Worm (Caenorhabditis elegans) whole organism, late embryonic: Measurements from ENCODE around the gene D1054.9.

ENCODE experiments used
- C38D4.7 ChIP-seq: fragments of 200-800 bp; sonication (Bioruptor generic); optimal IDR thresholded peaks from 2 replicates; lab custom pipeline; 2018; ENCODE audit warnings: mild to moderate bottlenecking, missing genetic modification characterization, moderate library complexity, missing compliant biosample characterization
- ama-1 ChIP-seq: fragments of 150-350 bp; optimal IDR thresholded peaks from 2 replicates; lab custom pipeline; 2014
- ceh-31 ChIP-seq: sonication (generic microtip); optimal IDR thresholded peaks from 2 replicates; lab custom pipeline; 2016; ENCODE audit warnings: missing genetic modification characterization, missing compliant biosample characterization
- fax-1 ChIP-seq: sonication (generic microtip); optimal IDR thresholded peaks from 2 replicates; lab custom pipeline; 2016; ENCODE audit warnings: missing genotype, missing genetic modification characterization, missing compliant biosample characterization
- fkh-10 ChIP-seq: fragments of 150-350 bp; optimal IDR thresholded peaks from 2 replicates; lab custom pipeline; 2014; ENCODE audit warnings: missing biosample characterization, missing genetic modification reagents, missing genetic modification characterization
- hlh-15 ChIP-seq: sonication (generic microtip); optimal IDR thresholded peaks from 2 replicates; lab custom pipeline; 2016; ENCODE audit warnings: missing genetic modification characterization, missing compliant biosample characterization
- nfya-1 ChIP-seq: sonication (generic microtip); optimal IDR thresholded peaks from 2 replicates; lab custom pipeline; 2017; ENCODE audit warnings: missing genetic modification characterization, mild to moderate bottlenecking, missing compliant biosample characterization, antibody characterized with exemption, moderate library complexity
- pha-2 ChIP-seq: sonication (generic microtip); optimal IDR thresholded peaks from 2 replicates; lab custom pipeline; 2017; ENCODE audit warnings: mild to moderate bottlenecking, missing genetic modification characterization, missing compliant biosample characterization
- pqm-1 ChIP-seq: sonication (generic microtip); optimal IDR thresholded peaks from 2 replicates; lab custom pipeline; 2016; ENCODE audit warnings: missing genetic modification characterization, missing compliant biosample characterization

ce11 chrV:10736756-10737155 lies 54.1 kb downstream of the D1054.9 start, which contains the start of the genes mre-11 and wdr-5.3:
- TF ChIP-seq fax-1 (tag; lab: Kevin White, UChicago) (peak; percentile 29), ama-1 (lab: Kevin White, UChicago) (no peak), hlh-15 (no peak), nfya-1 (tag; lab: Kevin White, UChicago) (no peak), pqm-1 (tag; lab: Kevin White, UChicago) (no peak), pha-2 (tag; lab: Kevin White, UChicago) (no peak), C38D4.7 (GFP tag; lab: Kevin White, UChicago) (no peak), fkh-10 (GFP tag; lab: Kevin White, UChicago) (no peak), ceh-31 (peak; percentile 59)
